Fruit fly (Drosophila melanogaster): ENCODE results near the gene SF2.

SF2 gene

DNA sequence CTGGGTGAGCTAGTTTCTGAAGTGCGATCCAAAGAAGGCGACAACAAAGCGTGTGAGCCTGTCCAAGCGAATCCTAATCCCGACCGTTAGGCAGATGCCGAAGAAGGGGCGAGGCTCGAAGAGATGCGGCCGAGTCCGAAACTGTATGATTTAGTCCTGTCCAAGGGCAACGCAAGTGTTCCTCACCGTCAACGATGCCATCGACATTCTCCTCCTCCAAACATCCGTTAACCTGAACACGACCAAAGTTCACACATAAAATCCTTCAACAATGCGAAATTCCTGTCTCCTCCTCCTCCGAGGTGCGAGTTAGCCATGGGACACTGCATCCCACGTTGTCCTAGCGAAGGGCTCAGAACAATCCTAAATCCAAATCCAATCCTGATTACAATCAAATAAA, 2.3 kb downstream of the SF2 start, which contains the start of gene Sulf1:
Gene Sulf1 (minus strand): TSS at position 101 of the 400 bp plus-strand sequence.
- TF ChIP-seq CG9609 (GFP tag; optimal IDR thresholded peaks at IDR 0.05) (no peak), CG11504 (tag; optimal IDR thresholded peaks at IDR 0.05) (no peak), ranshi (GFP tag; IDR thresholded peaks at IDR 0.05) (0 out of 2 replicates have a peak, but pooled peaks have one; percentile 22), hb (GFP tag; IDR thresholded peaks at IDR 0.05; ENCODE audit: partially characterized antibody) (0 out of 3 replicates have a peak, but pooled peaks have one; percentile 12), Atf3 (GFP tag; optimal IDR thresholded peaks at IDR 0.05) (no peak), gem (tag; optimal IDR thresholded peaks at IDR 0.05) (no peak), Atf6 (GFP tag; IDR thresholded peaks at IDR 0.05) (0 out of 2 replicates have a peak, but pooled peaks have one; percentile 29), CG12659 (GFP tag; optimal IDR thresholded peaks at IDR 0.05) (no peak)

DNA sequence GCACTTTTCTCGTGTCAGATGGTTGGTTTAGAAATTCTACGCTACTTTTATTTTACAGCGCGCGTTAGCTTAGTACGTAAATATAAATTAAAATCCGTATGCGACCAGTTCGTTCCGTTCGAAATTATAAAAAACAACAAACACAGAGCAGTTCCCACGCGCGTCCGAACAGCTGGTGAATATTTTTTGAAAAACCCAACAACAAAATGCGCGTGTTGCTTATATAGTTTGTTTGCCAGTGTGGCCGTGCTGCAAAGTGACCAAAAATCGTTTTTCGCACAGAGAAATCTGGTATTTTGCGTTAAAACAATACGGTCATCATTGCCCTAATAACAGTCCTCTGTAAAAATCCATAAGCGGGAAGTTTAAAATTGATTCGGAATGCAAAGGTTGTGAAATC, 3.4 kb downstream of the SF2 start:
- TF ChIP-seq CG7271 (tag; optimal IDR thresholded peaks at IDR 0.05) (peak; percentile 24), disco-r (GFP tag; optimal IDR thresholded peaks at IDR 0.05) (no peak), p53 (GFP tag; optimal IDR thresholded peaks at IDR 0.05) (peak; percentile 12), pfk (GFP tag; optimal IDR thresholded peaks at IDR 0.05) (no peak), lola (GFP tag; optimal IDR thresholded peaks at IDR 0.05) (no peak), pnt (GFP tag; optimal IDR thresholded peaks at IDR 0.05) (no peak), CG17186 (GFP tag; optimal IDR thresholded peaks at IDR 0.05) (peak; percentile 65), dm (GFP tag; optimal IDR thresholded peaks at IDR 0.05) (no peak), CG17612 (GFP tag; IDR thresholded peaks at IDR 0.05) (no peak), emc (GFP tag; optimal IDR thresholded peaks at IDR 0.05) (no peak), Fer1 (GFP tag; optimal IDR thresholded peaks at IDR 0.05) (peak; percentile 36), ato (GFP tag; IDR thresholded peaks at IDR 0.05; ENCODE audit: partially characterized antibody) (peak; percentile 16; the same call in 1 of the 2 replicates), CG13287 (GFP tag; IDR thresholded peaks at IDR 0.05; ENCODE audit: partially characterized antibody) (peak; percentile 73), H15 (GFP tag; IDR thresholded peaks at IDR 0.05) (no peak), nmo (GFP tag; optimal IDR thresholded peaks at IDR 0.05) (peak; percentile 20), Med (GFP tag) (peak; percentile 81), Nf-YC (tag; optimal IDR thresholded peaks at IDR 0.05) (peak; percentile 35), tll (GFP tag; optimal IDR thresholded peaks at IDR 0.05) (no peak), CG34376 (GFP tag; optimal IDR thresholded peaks at IDR 0.05) (peak; percentile 45), caup (GFP tag; optimal IDR thresholded peaks at IDR 0.05; ENCODE audit: severe bottlenecking) (no peak), mld (GFP tag; IDR thresholded peaks at IDR 0.05; ENCODE audit: partially characterized antibody) (no peak), D (optimal IDR thresholded peaks at IDR 0.05) (no peak), D (GFP tag; optimal IDR thresholded peaks at IDR 0.05) (no peak), BEAF-32 (GFP tag; optimal IDR thresholded peaks at IDR 0.05) (peak; percentile 49), CG8290 (GFP tag; optimal IDR thresholded peaks at IDR 0.05) (no peak), CG8290 (tag; optimal IDR thresholded peaks at IDR 0.05) (peak in 1 of 2 experiments; percentile 62), gfzf (GFP tag; optimal IDR thresholded peaks at IDR 0.05) (peak; percentile 99), chm (GFP tag; IDR thresholded peaks at IDR 0.05) (0 out of 2 replicates have a peak, but pooled peaks have one; percentile 34), luna (GFP tag; optimal IDR thresholded peaks at IDR 0.05) (no peak), Xrp1 (GFP tag; IDR thresholded peaks at IDR 0.05) (no peak), ac (GFP tag; optimal IDR thresholded peaks at IDR 0.05) (no peak), Doc3 (GFP tag; IDR thresholded peaks at IDR 0.05; ENCODE audit: partially characterized antibody) (no peak), CrebB (tag; optimal IDR thresholded peaks at IDR 0.05) (peak; percentile 57), Dref (GFP tag; IDR thresholded peaks at IDR 0.05) (no peak), Lhr (GFP tag; optimal IDR thresholded peaks at IDR 0.05) (peak; percentile 78), CG2712 (tag; optimal IDR thresholded peaks at IDR 0.05) (peak; percentile 51), sc (optimal IDR thresholded peaks at IDR 0.05) (no peak), sc (GFP tag; optimal IDR thresholded peaks at IDR 0.05) (no peak), dmrt11E (tag; optimal IDR thresholded peaks at IDR 0.05) (no peak), sd (tag; optimal IDR thresholded peaks at IDR 0.05) (peak; percentile 44), CG12744 (GFP tag; optimal IDR thresholded peaks at IDR 0.05) (peak; percentile 4)
